Worm (Caenorhabditis elegans) whole organism, L2 larva: Measurements from ENCODE around the gene T21B4.3.

Source experiments
- F13H6.1 ChIP-seq: sonication (generic microtip); optimal IDR thresholded peaks from 2 replicates; lab custom pipeline; 2016; ENCODE audit warnings: missing genetic modification characterization, missing compliant biosample characterization
- R02D3.7 ChIP-seq: fragments of 150-350 bp; optimal IDR thresholded peaks from 2 replicates; lab custom pipeline; 2014; ENCODE audit warnings: missing biosample characterization, missing genetic modification characterization
- alr-1 ChIP-seq: fragments of 150-350 bp; optimal IDR thresholded peaks from 2 replicates; lab custom pipeline; 2014; ENCODE audit warnings: missing biosample characterization, missing genetic modification characterization
- aly-2 ChIP-seq: fragments of 150-350 bp; optimal IDR thresholded peaks from 2 replicates; lab custom pipeline; 2014; ENCODE audit warnings: missing biosample characterization, missing genetic modification characterization
- ama-1 ChIP-seq: fragments of 150-350 bp; optimal IDR thresholded peaks from 2 replicates; lab custom pipeline; 2018; ENCODE audit warnings: inconsistent platforms
- ceh-16 ChIP-seq: fragments of 150-350 bp; optimal IDR thresholded peaks from 2 replicates; lab custom pipeline; 2014; ENCODE audit warnings: missing biosample characterization, missing genetic modification characterization
- ceh-82 ChIP-seq: fragments of 150-350 bp; optimal IDR thresholded peaks from 2 replicates; lab custom pipeline; 2014; ENCODE audit warnings: missing biosample characterization, missing genetic modification characterization
- crh-2 ChIP-seq: sonication (generic microtip); optimal IDR thresholded peaks from 2 replicates; lab custom pipeline; 2017; ENCODE audit warnings: missing biosample characterization, missing genetic modification characterization
- dmd-4 ChIP-seq: sonication (generic microtip); optimal IDR thresholded peaks from 2 replicates; lab custom pipeline; 2017; ENCODE audit warnings: missing biosample characterization, missing genetic modification characterization
- elt-1 ChIP-seq: fragments of 150-350 bp; optimal IDR thresholded peaks from 2 replicates; lab custom pipeline; 2014; ENCODE audit warnings: missing biosample characterization, missing genetic modification characterization
- elt-3 ChIP-seq: sonication (generic microtip); optimal IDR thresholded peaks from 2 replicates; lab custom pipeline; 2017; ENCODE audit warnings: missing biosample characterization, missing genetic modification characterization
- fos-1 ChIP-seq: fragments of 150-350 bp; optimal IDR thresholded peaks from 2 replicates; lab custom pipeline; 2014; ENCODE audit warnings: missing biosample characterization, missing genetic modification characterization
- gmeb-1 ChIP-seq: fragments of 150-350 bp; optimal IDR thresholded peaks from 2 replicates; lab custom pipeline; 2014; ENCODE audit warnings: missing biosample characterization, missing genetic modification characterization
- lin-11 ChIP-seq: fragments of 150-350 bp; sonication (generic microtip); optimal IDR thresholded peaks from 2 replicates; lab custom pipeline; 2014; ENCODE audit warnings: missing biosample characterization, missing genetic modification characterization, inconsistent platforms, mixed read lengths
- lin-13 ChIP-seq: fragments of 150-350 bp; optimal IDR thresholded peaks from 2 replicates; lab custom pipeline; 2014; ENCODE audit warnings: missing biosample characterization, missing genetic modification reagents, missing genetic modification characterization
- lin-39 ChIP-seq: fragments of 150-350 bp; optimal IDR thresholded peaks from 2 replicates; lab custom pipeline; 2014; ENCODE audit warnings: missing biosample characterization, missing genetic modification reagents, missing genetic modification characterization
- lsy-2 ChIP-seq, 2 experiments: fragments of 150-350 bp in 1 of 2; sonication (generic microtip) in 1 of 2; optimal IDR thresholded peaks; 2 replicates each; lab custom pipeline; 2014 to 2017; ENCODE audit warnings: missing biosample characterization in 2 of 2, missing genetic modification characterization in 2 of 2
- mbf-1 ChIP-seq: sonication (generic microtip); optimal IDR thresholded peaks from 2 replicates; lab custom pipeline; 2017; ENCODE audit warnings: missing biosample characterization, missing genetic modification characterization
- mdl-1 ChIP-seq, 2 experiments: fragments of 150-350 bp in 1 of 2; sonication (generic microtip) in 1 of 2; optimal IDR thresholded peaks; 2 replicates each; lab custom pipeline; 2017; ENCODE audit warnings: missing biosample characterization in 2 of 2, missing genetic modification characterization in 2 of 2
- nhr-10 ChIP-seq: sonication (generic microtip); optimal IDR thresholded peaks from 2 replicates; lab custom pipeline; 2017; ENCODE audit warnings: missing biosample characterization, missing genetic modification characterization
- nhr-11 ChIP-seq: fragments of 150-350 bp; optimal IDR thresholded peaks from 2 replicates; lab custom pipeline; 2014; ENCODE audit warnings: missing biosample characterization, missing genetic modification characterization
- nhr-129 ChIP-seq: fragments of 150-350 bp; optimal IDR thresholded peaks from 2 replicates; lab custom pipeline; 2014; ENCODE audit warnings: missing biosample characterization, missing genetic modification characterization
- nhr-21 ChIP-seq: fragments of 150-350 bp; optimal IDR thresholded peaks from 2 replicates; lab custom pipeline; 2014; ENCODE audit warnings: missing biosample characterization, missing genetic modification characterization
- nhr-237 ChIP-seq: fragments of 150-350 bp; optimal IDR thresholded peaks from 2 replicates; lab custom pipeline; 2014; ENCODE audit warnings: missing biosample characterization, missing genetic modification characterization
- nhr-25 ChIP-seq: fragments of 150-350 bp; sonication (generic microtip); optimal IDR thresholded peaks from 3 replicates; lab custom pipeline; 2014; ENCODE audit warnings: missing biosample characterization, missing genetic modification characterization
- nhr-77 ChIP-seq: fragments of 150-350 bp; optimal IDR thresholded peaks from 2 replicates; lab custom pipeline; 2014; ENCODE audit warnings: missing biosample characterization, missing genetic modification characterization
- peb-1 ChIP-seq: fragments of 150-350 bp; optimal IDR thresholded peaks from 2 replicates; lab custom pipeline; 2014; ENCODE audit warnings: missing biosample characterization, missing genetic modification characterization
- sem-4 ChIP-seq: fragments of 150-350 bp; optimal IDR thresholded peaks from 2 replicates; lab custom pipeline; 2014; ENCODE audit warnings: missing biosample characterization, missing genetic modification reagents, missing genetic modification characterization
- skn-1 ChIP-seq: sonication (generic microtip); optimal IDR thresholded peaks from 2 replicates; lab custom pipeline; 2017; ENCODE audit warnings: missing biosample characterization, missing genetic modification characterization
- sma-3 ChIP-seq: sonication (generic microtip); optimal IDR thresholded peaks from 2 replicates; lab custom pipeline; 2016; ENCODE audit warnings: missing genetic modification reagents, missing genetic modification characterization, missing compliant biosample characterization
- sma-9 ChIP-seq, 2 experiments: fragments of 150-350 bp in 1 of 2; sonication (generic microtip) in 1 of 2; optimal IDR thresholded peaks; 2 replicates each; lab custom pipeline; 2014 to 2016; ENCODE audit warnings: missing genetic modification characterization in 2 of 2, mild to moderate bottlenecking in 1 of 2, missing biosample characterization in 1 of 2, missing compliant biosample characterization in 1 of 2, missing genetic modification reagents in 1 of 2, moderate library complexity in 1 of 2
- snpc-4 ChIP-seq: fragments of 150-350 bp; optimal IDR thresholded peaks from 2 replicates; lab custom pipeline; 2014; ENCODE audit warnings: missing biosample characterization, missing genetic modification characterization
- unc-62 ChIP-seq: fragments of 150-350 bp; optimal IDR thresholded peaks from 2 replicates; lab custom pipeline; 2014; ENCODE audit warnings: missing biosample characterization, missing genetic modification reagents, missing genetic modification characterization
- zag-1 ChIP-seq: fragments of 150-350 bp; optimal IDR thresholded peaks from 2 replicates; lab custom pipeline; 2014; ENCODE audit warnings: missing biosample characterization, missing genetic modification characterization
- ztf-1 ChIP-seq: fragments of 200-800 bp; sonication (Bioruptor generic); conservative IDR thresholded peaks from 2 replicates; pipeline ENCODE4 v1.3.6; 2022; ENCODE audit warnings: missing genetic modification characterization, missing compliant biosample characterization
- ztf-11 ChIP-seq: sonication (generic microtip); optimal IDR thresholded peaks from 2 replicates; lab custom pipeline; 2017; ENCODE audit warnings: missing biosample characterization, missing genetic modification characterization
- ztf-4 ChIP-seq: fragments of 150-350 bp; optimal IDR thresholded peaks from 2 replicates; lab custom pipeline; 2014; ENCODE audit warnings: missing biosample characterization, missing genetic modification characterization

The T21B4.3 gene

ce11 chrII:12482622-12483021 is 14.3 kb downstream of the T21B4.3 start, which contains the start of gene fbxb-102:
Gene fbxb-102, plus strand, starts transcription at chrII:12482922.
- TF ChIP-seq elt-1 (tag; lab: Kevin White, UChicago), result no peak
- no peak for TF ChIP-seq snpc-4
- no peak for TF ChIP-seq mdl-1 (tag; optimal IDR thresholded peaks at IDR 0.05; lab: Kevin White, UChicago)

ce11 chrII:12481645-12482044 is 15.2 kb downstream of the T21B4.3 start:
- TF ChIP-seq mbf-1 (tag; lab: Kevin White, UChicago) (no peak), lsy-2 (tag; optimal IDR thresholded peaks at IDR 0.05; lab: Kevin White, UChicago) (no peak), nhr-129 (tag; lab: Kevin White, UChicago) (no peak), aly-2 (tag; lab: Kevin White, UChicago) (no peak), lin-11 (tag; lab: Kevin White, UChicago) (no peak), nhr-21 (tag; lab: Kevin White, UChicago) (no peak), elt-3 (no peak), nhr-10 (tag; lab: Kevin White, UChicago) (no peak)

- TF ChIP-seq skn-1 (tag; lab: Kevin White, UChicago), result no peak
- TF ChIP-seq ztf-1 (GFP tag; lab: Robert Waterston, UW), result no peak
- TF ChIP-seq sma-9 (GFP tag; optimal IDR thresholded peaks at IDR 0.05; lab: Kevin White, UChicago), result no peak
- no peak for TF ChIP-seq sma-9 (tag; optimal IDR thresholded peaks at IDR 0.05; lab: Kevin White, UChicago)
- no peak for TF ChIP-seq mdl-1 (tag; optimal IDR thresholded peaks at IDR 0.05; lab: Kevin White, UChicago)
- no peak for TF ChIP-seq ztf-11
- TF ChIP-seq nhr-77 (tag; lab: Kevin White, UChicago), result no peak
- TF ChIP-seq snpc-4, result no peak
- no peak for TF ChIP-seq dmd-4 (tag; lab: Kevin White, UChicago)
- TF ChIP-seq ztf-4 (tag; lab: Kevin White, UChicago), result no peak
- TF ChIP-seq nhr-21 (tag; lab: Kevin White, UChicago), result no peak
- TF ChIP-seq nhr-237, result no peak
- no peak for TF ChIP-seq sem-4 (tag; lab: Kevin White, UChicago)
- no peak for TF ChIP-seq ceh-82
- TF ChIP-seq gmeb-1, result no peak
- no peak for TF ChIP-seq lin-11 (tag; lab: Kevin White, UChicago)
- no peak for TF ChIP-seq nhr-11 (tag; lab: Kevin White, UChicago)
- no peak for TF ChIP-seq R02D3.7 (tag; lab: Kevin White, UChicago)
- no peak for TF ChIP-seq nhr-129 (tag; lab: Kevin White, UChicago)
- TF ChIP-seq nhr-10 (tag; lab: Kevin White, UChicago), result no peak
Observed at ce11 chrII:12480811-12481210, 16.1 kb downstream of the T21B4.3 start, which contains the start of gene arrd-9. Gene arrd-9, minus strand, starts transcription at chrII:12480911.

DNA sequence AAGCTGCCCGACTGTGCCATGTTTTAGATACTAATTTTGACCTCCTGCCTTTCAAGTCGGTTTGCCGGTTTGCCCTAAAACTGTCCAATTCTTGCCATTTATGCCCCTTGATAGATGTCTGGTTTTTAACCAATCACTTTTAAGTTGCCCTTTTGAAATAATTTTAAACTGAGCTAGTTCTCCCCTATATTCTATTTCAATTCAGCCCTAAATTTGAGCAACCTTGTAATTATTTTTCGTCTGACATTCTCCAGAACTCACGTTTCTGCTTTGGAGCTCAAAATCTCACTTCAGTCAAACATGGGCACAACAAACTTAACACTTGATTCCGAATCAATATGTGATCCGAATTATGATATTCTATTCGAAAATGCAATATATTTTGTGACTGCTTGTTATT is 23.5 kb downstream of the T21B4.3 start, which contains the start of gene srg-17:
TSS of gene srg-17 (plus strand) at position 301 of the 400 bp plus-strand sequence.
- TF ChIP-seq unc-62 (no peak), nhr-129 (tag; lab: Kevin White, UChicago) (no peak), fos-1 (tag; lab: Kevin White, UChicago) (no peak), nhr-25 (tag; lab: Kevin White, UChicago) (no peak), ztf-11 (no peak), sem-4 (tag; lab: Kevin White, UChicago) (no peak), lin-13 (GFP tag; lab: Kevin White, UChicago) (no peak), snpc-4 (no peak), nhr-10 (tag; lab: Kevin White, UChicago) (no peak), ama-1 (lab: Kevin White, UChicago) (no peak), nhr-77 (tag; lab: Kevin White, UChicago) (no peak), crh-2 (tag; lab: Kevin White, UChicago) (no peak), alr-1 (tag; lab: Kevin White, UChicago) (no peak), F13H6.1 (no peak), ztf-4 (tag; lab: Kevin White, UChicago) (no peak), mbf-1 (tag; lab: Kevin White, UChicago) (no peak), zag-1 (tag; lab: Kevin White, UChicago) (no peak), nhr-21 (tag; lab: Kevin White, UChicago) (no peak)

DNA sequence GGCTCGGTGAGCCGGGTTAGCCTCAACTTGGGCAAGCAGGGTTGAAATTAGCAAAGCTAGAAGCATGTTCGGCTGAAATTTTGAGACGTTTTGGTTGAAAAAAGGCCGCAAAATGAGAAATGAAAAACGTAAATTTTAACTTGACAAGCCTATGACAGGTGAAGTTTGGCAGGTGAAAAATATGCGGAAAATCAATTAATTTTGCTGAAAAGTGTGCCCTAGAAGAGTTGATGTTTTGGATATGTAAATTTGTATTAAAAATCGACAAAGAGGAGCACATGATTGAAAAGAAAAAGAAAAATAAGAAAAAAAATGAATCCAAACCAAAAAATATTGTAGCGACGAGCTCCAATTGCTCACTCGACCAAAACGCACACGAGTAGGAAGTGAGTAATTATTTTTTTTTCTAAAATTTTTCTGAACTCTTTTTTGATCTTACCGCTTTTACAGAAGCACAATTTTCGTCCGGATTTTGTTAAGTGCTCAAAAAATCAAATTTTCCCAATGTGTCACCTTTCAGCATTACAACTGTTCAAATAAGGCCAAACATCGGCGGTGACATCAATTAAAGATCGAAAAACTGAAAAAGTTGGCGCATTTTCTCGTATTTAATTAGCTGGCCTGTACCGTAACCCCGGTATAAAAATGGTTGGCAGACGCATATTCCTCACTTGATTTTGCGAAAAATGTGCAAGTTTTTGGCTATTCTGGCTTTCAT is 25.6 kb downstream of the T21B4.3 start, which contains the start of the genes F15A4.5 and phat-8:
TSS of gene F15A4.5 (minus strand) at position 101 of the 718 bp plus-strand sequence.
TSS of gene phat-8 (plus strand) at position 668 of the 718 bp plus-strand sequence.
- TF ChIP-seq lin-39 (no peak), lsy-2 (tag; optimal IDR thresholded peaks at IDR 0.05; lab: Kevin White, UChicago) (no peak), ceh-82 (no peak), sma-3 (GFP tag; lab: Kevin White, UChicago) (no peak), ztf-4 (tag; lab: Kevin White, UChicago) (no peak), nhr-129 (tag; lab: Kevin White, UChicago) (no peak), peb-1 (tag; lab: Kevin White, UChicago) (no peak), ceh-16 (tag; lab: Kevin White, UChicago) (no peak), R02D3.7 (tag; lab: Kevin White, UChicago) (no peak)
- TF ChIP-seq, all 48 proteins: peak for 0
